Fruit fly (Drosophila melanogaster) whole organism, pupa: ENCODE measurements around the gene LysB.
A peak's percentile ranks its signal among the peaks of the same experiment; 100 is the strongest.

Source experiments
- CG10348 ChIP-seq: fragments of 200-800 bp; sonication (Bioruptor generic); IDR thresholded peaks from 2 replicates; pipeline ENCODE4 v1.3.6; 2022; ENCODE audit warnings: missing biosample characterization, missing genetic modification characterization
- CG12605 ChIP-seq: fragments of 200-800 bp; sonication (Bioruptor generic); IDR thresholded peaks from 2 replicates; pipeline ENCODE4 v1.3.6; 2022; ENCODE audit warnings: missing biosample characterization, missing genetic modification characterization
- CG13204 ChIP-seq: fragments of 200-800 bp; sonication (Bioruptor generic); optimal IDR thresholded peaks from 2 replicates; lab custom pipeline; 2018; ENCODE audit warnings: missing biosample characterization, mild to moderate bottlenecking, missing genetic modification characterization, moderate library complexity
- CG14655 ChIP-seq: fragments of 200-800 bp; sonication (Bioruptor generic); optimal IDR thresholded peaks from 3 replicates; lab custom pipeline; 2017; ENCODE audit warnings: mild to moderate bottlenecking, missing biosample characterization, missing genetic modification reagents, missing genetic modification characterization
- CG15710 ChIP-seq: fragments of 200-800 bp; sonication (Bioruptor generic); optimal IDR thresholded peaks from 2 replicates; lab custom pipeline; 2018; ENCODE audit warnings: missing biosample characterization, mild to moderate bottlenecking, missing genetic modification characterization, moderate library complexity
- CG17806 ChIP-seq: fragments of 200-800 bp; sonication (Bioruptor generic); optimal IDR thresholded peaks from 2 replicates; lab custom pipeline; 2018; ENCODE audit warnings: missing biosample characterization, mild to moderate bottlenecking, missing genetic modification characterization, moderate library complexity
- CG32121 ChIP-seq: fragments of 200-800 bp; sonication (Bioruptor generic); IDR thresholded peaks from 2 replicates; pipeline ENCODE4 v1.3.6; 2022; ENCODE audit warnings: missing biosample characterization, missing genetic modification characterization
- CG34367 ChIP-seq: fragments of 200-800 bp; sonication (Bioruptor generic); optimal IDR thresholded peaks from 2 replicates; lab custom pipeline; 2018; ENCODE audit warnings: missing biosample characterization, mild to moderate bottlenecking, missing genetic modification characterization
- CG4496 ChIP-seq: fragments of 200-800 bp; sonication (Bioruptor generic); IDR thresholded peaks from 3 replicates; pipeline ENCODE4 v1.3.6; 2022; ENCODE audit warnings: missing biosample characterization, missing genetic modification characterization
- CG8159 ChIP-seq: fragments of 200-800 bp; sonication (Bioruptor generic); optimal IDR thresholded peaks from 3 replicates; lab custom pipeline; 2018; ENCODE audit warnings: missing biosample characterization, mild to moderate bottlenecking, missing genetic modification characterization, moderate library complexity
- CG8301 ChIP-seq: fragments of 200-800 bp; sonication (Bioruptor generic); optimal IDR thresholded peaks from 2 replicates; lab custom pipeline; 2018; ENCODE audit warnings: missing biosample characterization, mild to moderate bottlenecking, missing genetic modification characterization
- CG9948 ChIP-seq: fragments of 200-800 bp; sonication (Bioruptor generic); optimal IDR thresholded peaks from 2 replicates; lab custom pipeline; 2018; ENCODE audit warnings: missing biosample characterization, mild to moderate bottlenecking, missing genetic modification characterization, moderate library complexity
- D1 ChIP-seq: fragments of 200-800 bp; sonication (Bioruptor generic); optimal IDR thresholded peaks from 2 replicates; lab custom pipeline; 2018; ENCODE audit warnings: missing biosample characterization, mild to moderate bottlenecking, missing genetic modification characterization, moderate library complexity
- EcR ChIP-seq: fragments of 200-800 bp; sonication (Bioruptor generic); optimal IDR thresholded peaks from 3 replicates; lab custom pipeline; 2019; ENCODE audit warnings: missing biosample characterization, missing genetic modification characterization, mild to moderate bottlenecking, moderate library complexity, missing genetic modification reagents
- Ets98B ChIP-seq: fragments of 200-800 bp; sonication (Bioruptor generic); IDR thresholded peaks from 2 replicates; pipeline ENCODE4 v1.3.6; 2022; ENCODE audit warnings: missing biosample characterization, missing genetic modification characterization
- Pif1A ChIP-seq: fragments of 200-800 bp; sonication (Bioruptor generic); optimal IDR thresholded peaks from 3 replicates; lab custom pipeline; 2016; ENCODE audit warnings: missing biosample characterization, missing genetic modification characterization
- Pif1B ChIP-seq: fragments of 200-800 bp; sonication (Bioruptor generic); optimal IDR thresholded peaks from 3 replicates; lab custom pipeline; 2016; ENCODE audit warnings: missing biosample characterization, missing genetic modification characterization
- Snoo ChIP-seq: fragments of 200-800 bp; sonication (Bioruptor generic); optimal IDR thresholded peaks from 3 replicates; lab custom pipeline; 2017; ENCODE audit warnings: missing biosample characterization, mild to moderate bottlenecking, missing genetic modification characterization, inconsistent platforms
- fd96Ca ChIP-seq: fragments of 200-800 bp; sonication (Bioruptor generic); IDR thresholded peaks from 3 replicates; pipeline ENCODE4 v1.3.6; 2022; ENCODE audit warnings: missing biosample characterization, missing genetic modification characterization
- gl ChIP-seq: fragments of 200-800 bp; sonication (Bioruptor generic); optimal IDR thresholded peaks from 2 replicates; lab custom pipeline; 2018; ENCODE audit warnings: missing biosample characterization, mild to moderate bottlenecking, missing genetic modification characterization
- rn ChIP-seq: fragments of 200-800 bp; sonication (Bioruptor generic); IDR thresholded peaks from 2 replicates; pipeline ENCODE4 v1.3.6; 2022; ENCODE audit warnings: missing biosample characterization, missing genetic modification characterization

LysB gene

dm6 chr3L:1183467-1183866 is 23.7 kb upstream of the LysB start:
- TF ChIP-seq Ets98B (peak; percentile 17; the same call in 1 of the 2 replicates), CG15710 (tag; lab: Kevin White, UChicago) (peak; percentile 46), CG8159 (tag; lab: Kevin White, UChicago) (peak; percentile 12), CG13204 (no peak), rn (GFP tag; lab: Robert Waterston, UW) (no peak), fd96Ca (GFP tag; lab: Robert Waterston, UW) (peak; percentile 49; the same call in 1 of the 3 replicates)

- peak; percentile 64 for TF ChIP-seq gl (tag; lab: Kevin White, UChicago)
- TF ChIP-seq CG13204 = peak; percentile 38
- no peak for TF ChIP-seq CG9948 (tag; lab: Kevin White, UChicago)
- peak; percentile 10 for TF ChIP-seq EcR (GFP tag; lab: Kevin White, UChicago)
- peak; percentile 13 for TF ChIP-seq CG14655 (GFP tag; lab: Kevin White, UChicago)
- no peak for TF ChIP-seq rn (GFP tag; lab: Robert Waterston, UW)
- no peak for TF ChIP-seq D1 (tag; lab: Kevin White, UChicago)
- TF ChIP-seq CG8159 (tag; lab: Kevin White, UChicago) = no peak
- TF ChIP-seq CG32121 (GFP tag; lab: Robert Waterston, UW) = no peak
Measured at dm6 chr3L:1188936-1189659, 18.1 kb upstream of the LysB start, which contains the start of gene CG13912. TSS of gene CG13912 (plus strand) at chr3L:1189588.

dm6 chr3L:1193123-1193844 is 13.9 kb upstream of the LysB start, which contains the start of gene Trhn:
TSS of gene Trhn (minus strand) at chr3L:1193173.
- TF ChIP-seq CG13204 (no peak), gl (tag; lab: Kevin White, UChicago) (no peak), Pif1B (no peak), CG17806 (tag; lab: Kevin White, UChicago) (no peak), fd96Ca (GFP tag; lab: Robert Waterston, UW) (no peak), D1 (tag; lab: Kevin White, UChicago) (no peak), Pif1A (GFP tag; lab: Kevin White, UChicago) (no peak), CG34367 (tag; lab: Kevin White, UChicago) (no peak)

- TF ChIP-seq CG15710 (tag; lab: Kevin White, UChicago) (no peak), Ets98B (no peak), gl (tag; lab: Kevin White, UChicago) (no peak), D1 (tag; lab: Kevin White, UChicago) (no peak), CG13204 (no peak), fd96Ca (GFP tag; lab: Robert Waterston, UW) (no peak), EcR (GFP tag; lab: Kevin White, UChicago) (no peak), CG9948 (tag; lab: Kevin White, UChicago) (no peak), CG14655 (GFP tag; lab: Kevin White, UChicago) (no peak)
Measured at dm6 chr3L:1195202-1195601, 12.0 kb upstream of the LysB start, which contains the start of gene LysX. TSS of gene LysX (minus strand) at chr3L:1195302.

- TF ChIP-seq CG4496 (GFP tag; lab: Robert Waterston, UW) = peak; percentile 39; the same call in 1 of the 3 replicates
- TF ChIP-seq CG14655 (GFP tag; lab: Kevin White, UChicago) = no peak
- TF ChIP-seq CG17806 (tag; lab: Kevin White, UChicago) = no peak
- no peak for TF ChIP-seq CG9948 (tag; lab: Kevin White, UChicago)
- TF ChIP-seq Snoo = no peak
- peak; percentile 31; the same call in 1 of the 2 replicates for TF ChIP-seq CG12605 (GFP tag; lab: Robert Waterston, UW)
- no peak for TF ChIP-seq CG10348 (GFP tag; lab: Robert Waterston, UW)
- no peak for TF ChIP-seq gl (tag; lab: Kevin White, UChicago)
- 0 out of 3 replicates have a peak, but pooled peaks have one; percentile 10 for TF ChIP-seq fd96Ca (GFP tag; lab: Robert Waterston, UW)
- TF ChIP-seq Ets98B = no peak
- TF ChIP-seq D1 (tag; lab: Kevin White, UChicago) = no peak
- no peak for TF ChIP-seq Pif1B
- no peak for TF ChIP-seq CG32121 (GFP tag; lab: Robert Waterston, UW)
- no peak for TF ChIP-seq CG8159 (tag; lab: Kevin White, UChicago)
- no peak for TF ChIP-seq CG8301 (tag; lab: Kevin White, UChicago)
- TF ChIP-seq rn (GFP tag; lab: Robert Waterston, UW) = no peak
- TF ChIP-seq CG13204 = no peak
- no peak for TF ChIP-seq EcR (GFP tag; lab: Kevin White, UChicago)
- TF ChIP-seq CG15710 (tag; lab: Kevin White, UChicago) = no peak
Measured at dm6 chr3L:1195868-1196552, 11.2 kb upstream of the LysB start, which contains the start of gene Aplip1. TSS of gene Aplip1 (plus strand) at chr3L:1196317.
